Worm (Caenorhabditis elegans) whole organism, mixed stage, embryonic: ENCODE measurements around the gene F53G2.13.
"Not testable (repeated sequence)": the region's sequence is repeated elsewhere in the genome, so short reads cannot be mapped to it uniquely, and the experiment has no call there.

Source experiments
- M03D4.4 ChIP-seq: sonication (generic microtip); optimal IDR thresholded peaks from 2 replicates; lab custom pipeline; 2017; ENCODE audit warnings: mild to moderate bottlenecking, missing genetic modification characterization, missing compliant biosample characterization
- ceh-83 ChIP-seq: fragments of 200-800 bp; sonication (Bioruptor generic); optimal IDR thresholded peaks from 2 replicates; lab custom pipeline; 2018; ENCODE audit warnings: mild to moderate bottlenecking, missing genetic modification characterization, missing compliant biosample characterization
- ces-1 ChIP-seq: fragments of 150-350 bp; optimal IDR thresholded peaks from 2 replicates; lab custom pipeline; 2014; ENCODE audit warnings: missing biosample characterization, missing genetic modification reagents, missing genetic modification characterization
- cnd-1 ChIP-seq: fragments of 200-800 bp; sonication (Bioruptor generic); optimal IDR thresholded peaks from 2 replicates; lab custom pipeline; 2018; ENCODE audit warnings: mild to moderate bottlenecking, missing genetic modification characterization, missing compliant biosample characterization
- drap-1 ChIP-seq: fragments of 200-800 bp; sonication (Bioruptor generic); optimal IDR thresholded peaks from 3 replicates; lab custom pipeline; 2018; ENCODE audit warnings: mild to moderate bottlenecking, missing genetic modification characterization, missing compliant biosample characterization
- flh-1 ChIP-seq: fragments of 200-800 bp; sonication (Bioruptor generic); optimal IDR thresholded peaks from 2 replicates; lab custom pipeline; 2018; ENCODE audit warnings: mild to moderate bottlenecking, missing genetic modification characterization, moderate library complexity, missing compliant biosample characterization
- ham-2 ChIP-seq: fragments of 200-800 bp; sonication (Bioruptor generic); optimal IDR thresholded peaks from 2 replicates; lab custom pipeline; 2018; ENCODE audit warnings: mild to moderate bottlenecking, missing genetic modification characterization, missing compliant biosample characterization
- lin-32 ChIP-seq: fragments of 200-800 bp; sonication (Bioruptor generic); optimal IDR thresholded peaks from 2 replicates; lab custom pipeline; 2018; ENCODE audit warnings: mild to moderate bottlenecking, missing genetic modification characterization, missing compliant biosample characterization
- lsy-2 ChIP-seq: fragments of 150-350 bp; optimal IDR thresholded peaks from 2 replicates; lab custom pipeline; 2014; ENCODE audit warnings: missing biosample characterization, missing genetic modification characterization
- mep-1 ChIP-seq: fragments of 150-350 bp; optimal IDR thresholded peaks from 2 replicates; lab custom pipeline; 2017; ENCODE audit warnings: missing biosample characterization, missing genetic modification reagents, missing genetic modification characterization, inconsistent platforms
- nhr-12 ChIP-seq: fragments of 150-350 bp; optimal IDR thresholded peaks from 2 replicates; lab custom pipeline; 2014; ENCODE audit warnings: missing biosample characterization, missing genetic modification characterization
- nhr-237 ChIP-seq: fragments of 150-350 bp; optimal IDR thresholded peaks from 2 replicates; lab custom pipeline; 2014; ENCODE audit warnings: missing biosample characterization, missing genetic modification characterization
- nhr-28 ChIP-seq: fragments of 150-350 bp; optimal IDR thresholded peaks from 2 replicates; lab custom pipeline; 2014; ENCODE audit warnings: missing biosample characterization, missing genetic modification characterization
- nhr-76 ChIP-seq: sonication (generic microtip); optimal IDR thresholded peaks from 2 replicates; lab custom pipeline; 2017; ENCODE audit warnings: missing biosample characterization, missing genetic modification characterization
- pha-4 ChIP-seq: fragments of 150-350 bp; optimal IDR thresholded peaks from 2 replicates; lab custom pipeline; 2018; ENCODE audit warnings: missing biosample characterization, missing genetic modification reagents, missing genetic modification characterization
- sem-2 ChIP-seq: fragments of 200-800 bp; sonication (Bioruptor generic); optimal IDR thresholded peaks from 2 replicates; lab custom pipeline; 2018; ENCODE audit warnings: mild to moderate bottlenecking, missing genetic modification characterization, missing compliant biosample characterization
- snpc-4 ChIP-seq: fragments of 150-350 bp; optimal IDR thresholded peaks from 2 replicates; lab custom pipeline; 2014; ENCODE audit warnings: missing biosample characterization, missing genetic modification characterization
- sptf-1 ChIP-seq: sonication (generic microtip); optimal IDR thresholded peaks from 2 replicates; lab custom pipeline; 2017; ENCODE audit warnings: mild to moderate bottlenecking, missing genetic modification characterization, moderate library complexity, missing compliant biosample characterization
- tbx-8 ChIP-seq: fragments of 200-800 bp; sonication (Bioruptor generic); optimal IDR thresholded peaks from 2 replicates; lab custom pipeline; 2018; ENCODE audit warnings: mild to moderate bottlenecking, missing genetic modification characterization, moderate library complexity, missing compliant biosample characterization
- unc-39 ChIP-seq: fragments of 150-350 bp; optimal IDR thresholded peaks from 2 replicates; lab custom pipeline; 2014; ENCODE audit warnings: missing biosample characterization, missing genetic modification characterization
- unc-62 ChIP-seq: fragments of 150-350 bp; optimal IDR thresholded peaks from 2 replicates; lab custom pipeline; 2014; ENCODE audit warnings: missing biosample characterization, missing genetic modification reagents, missing genetic modification characterization
- zip-8 ChIP-seq: fragments of 150-350 bp; optimal IDR thresholded peaks from 2 replicates; lab custom pipeline; 2014; ENCODE audit warnings: missing biosample characterization, missing genetic modification characterization
- ztf-11 ChIP-seq: fragments of 150-350 bp; optimal IDR thresholded peaks from 2 replicates; lab custom pipeline; 2014; ENCODE audit warnings: missing biosample characterization, missing genetic modification characterization

The F53G2.13 gene

DNA sequence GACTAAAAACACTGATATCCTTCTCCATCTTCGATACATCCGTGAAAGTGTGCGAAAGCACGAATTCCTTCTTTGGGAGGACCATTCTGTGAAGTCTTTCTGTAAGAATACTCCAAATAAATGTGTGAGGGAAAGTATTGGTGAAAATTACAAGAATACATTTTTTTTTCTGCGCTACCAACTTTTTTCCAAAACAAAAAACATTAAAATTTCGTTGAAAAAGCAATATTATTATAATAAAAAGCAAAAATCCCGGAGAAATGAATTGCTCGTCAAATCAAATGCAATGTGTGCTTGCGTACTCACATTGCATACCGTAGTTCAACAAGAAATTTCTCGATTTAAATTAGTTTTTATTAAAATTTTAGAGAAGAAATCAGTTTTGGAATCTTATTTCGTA is 38.4 kb downstream of the F53G2.13 start, which contains the start of gene bath-13:
Gene bath-13 (minus strand): TSS at position 101 of the 400 bp plus-strand sequence.
- no peak for TF ChIP-seq pha-4 (tag; lab: Kevin White, UChicago)
- no peak for TF ChIP-seq cnd-1
- no peak for TF ChIP-seq M03D4.4 (tag; lab: Kevin White, UChicago)
- no peak for TF ChIP-seq snpc-4 (tag; lab: Kevin White, UChicago)
- no peak for TF ChIP-seq lin-32 (GFP tag; lab: Kevin White, UChicago)
- no peak for TF ChIP-seq nhr-28 (tag; lab: Kevin White, UChicago)
- no peak for TF ChIP-seq unc-39 (tag; lab: Kevin White, UChicago)
- no peak for TF ChIP-seq drap-1 (GFP tag; lab: Kevin White, UChicago)
- TF ChIP-seq ham-2, result no peak
- no peak for TF ChIP-seq mep-1 (tag; lab: Kevin White, UChicago)
- no peak for TF ChIP-seq nhr-237 (tag; lab: Kevin White, UChicago)
- TF ChIP-seq ceh-83, result no peak

DNA sequence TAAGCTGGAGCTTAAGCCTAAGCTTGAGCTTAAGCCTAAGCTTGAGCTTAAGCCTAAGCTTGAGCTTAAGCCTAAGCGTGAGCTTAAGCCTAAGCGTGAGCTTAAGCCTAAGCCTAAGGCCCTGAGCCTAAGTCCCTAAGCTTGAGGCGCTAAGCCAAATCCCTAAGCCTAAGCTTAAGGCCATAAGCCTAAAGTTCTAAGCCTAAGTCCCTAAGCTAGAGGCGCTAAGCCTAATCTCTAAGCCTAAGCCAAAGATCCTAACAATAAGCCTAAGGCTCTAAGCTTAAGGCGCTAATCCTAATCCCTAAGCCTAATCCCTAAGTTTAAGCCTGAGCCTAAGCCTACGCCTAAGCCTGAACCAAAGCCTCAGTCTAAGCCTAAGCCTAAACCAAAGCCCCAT is 42.0 kb downstream of the F53G2.13 start:
- TF ChIP-seq M03D4.4 (tag; lab: Kevin White, UChicago) (no peak), pha-4 (tag; lab: Kevin White, UChicago) (no peak), nhr-76 (tag; lab: Kevin White, UChicago) (no peak), sem-2 (GFP tag; lab: Kevin White, UChicago) (no peak), tbx-8 (no peak), ham-2 (peak; percentile 14)

DNA sequence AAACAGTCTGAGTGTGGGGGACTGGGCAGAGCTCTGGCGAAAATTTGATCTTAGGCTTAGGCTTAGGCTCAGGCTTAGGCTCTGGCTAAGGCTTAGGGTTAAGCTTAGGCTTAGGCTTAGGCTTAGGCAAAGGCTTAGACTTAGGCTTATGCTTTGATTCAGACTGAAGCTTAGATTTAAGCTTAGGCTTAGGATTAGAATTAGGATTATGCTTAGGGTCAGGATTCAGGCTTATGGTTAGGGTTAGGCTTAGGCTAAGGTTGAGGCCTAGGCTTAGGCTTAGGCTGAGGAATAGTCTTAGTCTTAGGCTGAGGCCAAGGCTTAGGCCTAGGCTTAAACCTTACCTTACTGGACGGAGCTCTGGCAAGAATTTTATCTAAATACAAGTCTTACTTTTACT is 43.3 kb downstream of the F53G2.13 start:
- TF ChIP-seq unc-39 (tag; lab: Kevin White, UChicago), result no peak
- TF ChIP-seq ham-2, result peak; percentile 12
- TF ChIP-seq nhr-12 (tag; lab: Kevin White, UChicago), result no peak
- TF ChIP-seq lin-32 (GFP tag; lab: Kevin White, UChicago), result no peak
- TF ChIP-seq ces-1 (GFP tag; lab: Kevin White, UChicago), result no peak

DNA sequence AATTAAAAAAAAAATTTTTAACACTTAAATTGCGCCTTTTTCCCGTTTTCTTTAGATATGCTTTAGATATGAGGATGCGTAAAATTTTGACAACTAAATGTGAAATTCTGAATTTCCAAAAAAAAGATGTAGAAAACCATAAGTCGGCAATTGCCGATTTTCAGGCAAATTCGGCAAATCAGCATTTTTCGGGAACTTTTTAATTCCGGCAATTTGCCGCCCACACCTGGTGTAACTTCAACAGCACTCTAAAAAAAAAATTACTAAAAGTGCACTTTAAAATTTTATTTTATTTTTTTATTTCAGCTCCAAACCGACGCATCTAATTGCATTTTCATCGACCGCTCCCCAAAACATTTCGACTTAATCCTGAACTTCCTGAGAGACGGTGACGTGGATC is 46.9 kb downstream of the F53G2.13 start, which contains the start of gene K02F6.6:
Gene K02F6.6 (plus strand): TSS at position 301 of the 400 bp plus-strand sequence.
- TF ChIP-seq ztf-11 (tag; lab: Kevin White, UChicago), result no peak
- no peak for TF ChIP-seq lsy-2
- no peak for TF ChIP-seq unc-39 (tag; lab: Kevin White, UChicago)
- TF ChIP-seq sptf-1 (tag; lab: Kevin White, UChicago), result no peak
- TF ChIP-seq M03D4.4 (tag; lab: Kevin White, UChicago), result no peak
- no peak for TF ChIP-seq ham-2

DNA sequence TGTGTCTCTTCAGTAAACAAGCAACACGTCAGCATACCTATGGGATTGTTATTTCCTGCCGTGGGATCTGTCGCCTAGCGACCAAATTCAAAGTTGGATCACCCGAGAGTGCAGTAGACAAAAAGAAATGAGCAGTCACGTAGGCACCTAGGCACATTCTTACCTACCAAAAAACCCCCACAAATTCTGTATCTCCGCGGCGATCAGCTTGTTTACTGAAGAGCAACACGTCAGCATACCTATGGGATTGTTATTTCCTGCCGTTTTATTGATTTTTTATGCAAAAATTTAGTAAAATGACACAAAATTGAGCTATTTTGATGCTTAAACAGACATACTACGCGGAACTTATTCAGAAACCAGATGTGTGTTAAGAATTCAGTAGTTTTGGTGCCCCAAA is 50.9 kb downstream of the F53G2.13 start, which contains the start of gene K02F6.5:
Gene K02F6.5 (plus strand): TSS at position 301 of the 400 bp plus-strand sequence.
- TF ChIP-seq ham-2; flh-1 (GFP tag; lab: Kevin White, UChicago); unc-62: not testable (repeated sequence)
- TF ChIP-seq, all 35 proteins: peak for 0; not testable (repeated sequence) for 35

DNA sequence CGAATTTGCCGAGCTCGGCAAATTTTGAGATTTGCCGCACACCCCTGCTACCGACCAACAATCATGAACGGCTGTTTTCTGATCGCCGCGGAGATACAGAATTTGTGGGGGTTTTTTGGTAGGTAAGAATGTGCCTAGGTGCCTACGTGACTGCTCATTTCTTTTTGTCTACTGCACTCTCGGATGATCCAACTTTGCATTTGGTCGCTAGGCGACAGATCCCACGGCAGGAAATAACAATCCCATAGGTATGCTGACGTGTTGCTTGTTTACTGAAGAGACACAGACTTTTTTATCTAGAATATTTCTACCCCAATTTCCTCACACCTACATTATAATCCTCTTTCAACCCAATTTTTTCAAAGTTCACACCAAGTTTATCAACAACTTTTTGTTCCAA is 51.3 kb downstream of the F53G2.13 start, which contains the start of gene K02F6.8:
Gene K02F6.8 (minus strand): TSS at position 101 of the 400 bp plus-strand sequence.
- not testable (repeated sequence) for TF ChIP-seq ces-1 (GFP tag; lab: Kevin White, UChicago); flh-1 (GFP tag; lab: Kevin White, UChicago); zip-8
